Fruit fly (Drosophila melanogaster) whole organism, embryonic: ENCODE data around the gene CG11095.

Experiments
- Ada2b ChIP-seq: fragments of 200-800 bp; sonication (Bioruptor generic); IDR thresholded peaks from 2 replicates; pipeline ENCODE4 v1.3.6; 2022; ENCODE audit warnings: missing biosample characterization, missing genetic modification characterization
- B-H2 ChIP-seq: fragments of 200-800 bp; sonication (Bioruptor generic); optimal IDR thresholded peaks from 2 replicates; lab custom pipeline; 2018; ENCODE audit warnings: missing biosample characterization, mild to moderate bottlenecking, missing genetic modification characterization
- CG10462 ChIP-seq: fragments of 200-800 bp; sonication (Bioruptor generic); optimal IDR thresholded peaks from 2 replicates; lab custom pipeline; 2016; ENCODE audit warnings: missing biosample characterization, missing genetic modification characterization
- CG10543 ChIP-seq: fragments of 200-800 bp; sonication (Bioruptor generic); optimal IDR thresholded peaks from 3 replicates; lab custom pipeline; 2017; ENCODE audit warnings: missing biosample characterization, mild to moderate bottlenecking, missing genetic modification characterization, moderate library complexity
- CG11398 ChIP-seq: fragments of 200-800 bp; sonication (Bioruptor generic); optimal IDR thresholded peaks from 2 replicates; lab custom pipeline; 2016; ENCODE audit warnings: missing biosample characterization, missing genetic modification characterization
- CG13287 ChIP-seq: fragments of 200-800 bp; sonication (Bioruptor generic); IDR thresholded peaks from 2 replicates; pipeline ENCODE4 v1.3.6; 2022; ENCODE audit warnings: missing biosample characterization, missing genetic modification characterization; ENCODE audit not compliant: partially characterized antibody
- CG14050 ChIP-seq: fragments of 200-800 bp; sonication (Bioruptor generic); IDR thresholded peaks from 3 replicates; pipeline ENCODE4 v1.3.6; 2022; ENCODE audit warnings: missing biosample characterization, missing genetic modification characterization
- CG17186 ChIP-seq: fragments of 200-800 bp; sonication (Bioruptor generic); optimal IDR thresholded peaks from 3 replicates; lab custom pipeline; 2017; ENCODE audit warnings: missing biosample characterization, missing genetic modification reagents, missing genetic modification characterization
- CG18764 ChIP-seq: fragments of 200-800 bp; sonication (Bioruptor generic); optimal IDR thresholded peaks from 3 replicates; lab custom pipeline; 2016; ENCODE audit warnings: missing biosample characterization, missing genetic modification characterization
- CG34422 ChIP-seq: fragments of 200-800 bp; sonication (Bioruptor generic); IDR thresholded peaks from 3 replicates; pipeline ENCODE4 v1.3.6; 2022; ENCODE audit warnings: missing biosample characterization, missing genetic modification characterization
- CG6813 ChIP-seq: fragments of 200-800 bp; sonication (Bioruptor generic); optimal IDR thresholded peaks from 2 replicates; lab custom pipeline; 2017; ENCODE audit warnings: missing biosample characterization, missing genetic modification characterization, mild to moderate bottlenecking, moderate library complexity, missing genetic modification reagents
- CG7928 ChIP-seq: fragments of 200-800 bp; sonication (Bioruptor generic); optimal IDR thresholded peaks from 2 replicates; lab custom pipeline; 2017; ENCODE audit warnings: missing biosample characterization, mild to moderate bottlenecking, missing genetic modification characterization
- Dfd ChIP-seq, 2 experiments: fragments of >200 bp; optimal IDR thresholded peaks; 2 replicates each; lab custom pipeline; 2017; ENCODE audit warnings: missing biosample characterization in 2 of 2, missing genetic modification characterization in 2 of 2
- Eip74EF ChIP-seq, 2 experiments: fragments of 200-800 bp in 1 of 2; fragments of >200 bp in 1 of 2; sonication (Bioruptor generic) in 1 of 2; optimal IDR thresholded peaks; 2 replicates each; lab custom pipeline; 2017 to 2019; ENCODE audit warnings: missing biosample characterization in 2 of 2, missing genetic modification characterization in 2 of 2, mild to moderate bottlenecking in 1 of 2, moderate library complexity in 1 of 2
- Elba2 ChIP-seq: fragments of 200-800 bp; sonication (Bioruptor generic); optimal IDR thresholded peaks from 3 replicates; lab custom pipeline; 2016; ENCODE audit warnings: missing biosample characterization, missing genetic modification characterization
- Ets65A ChIP-seq: fragments of 200-800 bp; sonication (Bioruptor generic); peaks from one replicate; lab custom pipeline; 2016; ENCODE audit warnings: missing biosample characterization, missing genetic modification characterization
- HHEX ChIP-seq: fragments of 200-800 bp; sonication (Bioruptor generic); optimal IDR thresholded peaks from 3 replicates; lab custom pipeline; 2017; ENCODE audit warnings: missing biosample characterization, mild to moderate bottlenecking, missing genetic modification characterization, missing genetic modification reagents
- Hand ChIP-seq: fragments of 200-800 bp; sonication (Bioruptor generic); optimal IDR thresholded peaks from 2 replicates; lab custom pipeline; 2017; ENCODE audit warnings: mild to moderate bottlenecking, missing biosample characterization, missing genetic modification reagents, missing genetic modification characterization
- Hr39 ChIP-seq: fragments of >200 bp; optimal IDR thresholded peaks from 2 replicates; lab custom pipeline; 2017
- Jarid2 ChIP-seq: fragments of 200-800 bp; sonication (Bioruptor generic); optimal IDR thresholded peaks from 3 replicates; lab custom pipeline; 2017; ENCODE audit warnings: mild to moderate bottlenecking, missing biosample characterization, missing genetic modification reagents, missing genetic modification characterization
- Lhr ChIP-seq: fragments of 200-800 bp; sonication (Bioruptor generic); optimal IDR thresholded peaks from 3 replicates; lab custom pipeline; 2017; ENCODE audit warnings: mild to moderate bottlenecking, missing biosample characterization, missing genetic modification reagents, missing genetic modification characterization
- Mrtf ChIP-seq: fragments of 200-800 bp; sonication (Bioruptor generic); IDR thresholded peaks from 3 replicates; pipeline ENCODE4 v1.3.6; 2022; ENCODE audit warnings: missing biosample characterization, missing genetic modification characterization
- Pdp1 ChIP-seq, 2 experiments: fragments of 200-800 bp; sonication (Bioruptor generic); optimal IDR thresholded peaks; 3 replicates each; lab custom pipeline; 2016; ENCODE audit warnings: missing biosample characterization in 2 of 2, missing genetic modification characterization in 2 of 2, mild to moderate bottlenecking in 1 of 2, moderate library complexity in 1 of 2
- Ptx1 ChIP-seq: fragments of 200-800 bp; sonication (Bioruptor generic); IDR thresholded peaks from 2 replicates; pipeline ENCODE4 v1.3.6; 2022; ENCODE audit warnings: missing biosample characterization, missing genetic modification characterization
- Ravus ChIP-seq: fragments of 200-800 bp; sonication (Bioruptor generic); IDR thresholded peaks from 2 replicates; pipeline ENCODE4 v1.3.6; 2022; ENCODE audit warnings: missing biosample characterization, missing genetic modification characterization
- Trl ChIP-seq, 3 experiments: fragments of >200 bp in 2 of 3; fragments of 200-800 bp in 1 of 3; sonication (Bioruptor generic) in 1 of 3; optimal IDR thresholded peaks; 2 replicates in 1 of 3; 3 replicates in 2 of 3; lab custom pipeline; 2016 to 2017; ENCODE audit warnings: missing biosample characterization in 1 of 3, missing genetic modification characterization in 1 of 3
- az2 ChIP-seq: fragments of 200-800 bp; sonication (Bioruptor generic); optimal IDR thresholded peaks from 3 replicates; lab custom pipeline; 2016; ENCODE audit warnings: missing biosample characterization, missing genetic modification characterization
- bbx ChIP-seq: fragments of 200-800 bp; sonication (Bioruptor generic); IDR thresholded peaks from 2 replicates; pipeline ENCODE4 v1.3.6; 2022; ENCODE audit warnings: missing biosample characterization, missing genetic modification characterization; ENCODE audit not compliant: partially characterized antibody
- chm ChIP-seq: fragments of 200-800 bp; sonication (Bioruptor generic); IDR thresholded peaks from 2 replicates; pipeline ENCODE4 v1.3.6; 2022; ENCODE audit warnings: missing biosample characterization, missing genetic modification characterization
- da ChIP-seq: fragments of 200-800 bp; sonication (Bioruptor generic); optimal IDR thresholded peaks from 2 replicates; lab custom pipeline; 2016; ENCODE audit warnings: missing biosample characterization, missing genetic modification characterization
- gem ChIP-seq: fragments of 200-800 bp; sonication (Bioruptor generic); optimal IDR thresholded peaks from 2 replicates; lab custom pipeline; 2019; ENCODE audit warnings: missing biosample characterization, mild to moderate bottlenecking, missing genetic modification characterization, moderate library complexity
- gt ChIP-seq: fragments of 200-800 bp; sonication (Bioruptor generic); IDR thresholded peaks from 2 replicates; pipeline ENCODE4 v1.3.6; 2022; ENCODE audit warnings: missing biosample characterization, missing genetic modification characterization
- hth ChIP-seq: fragments of >200 bp; optimal IDR thresholded peaks from 2 replicates; lab custom pipeline; 2017; ENCODE audit warnings: inconsistent platforms
- jigr1 ChIP-seq: fragments of 200-800 bp; sonication (Bioruptor generic); IDR thresholded peaks from 3 replicates; pipeline ENCODE4 v1.3.6; 2022; ENCODE audit warnings: missing biosample characterization, missing genetic modification characterization
- jing ChIP-seq: fragments of 200-800 bp; sonication (Bioruptor generic); optimal IDR thresholded peaks from 2 replicates; lab custom pipeline; 2018; ENCODE audit warnings: missing biosample characterization, mild to moderate bottlenecking, missing genetic modification characterization
- klu ChIP-seq: fragments of 200-800 bp; sonication (Bioruptor generic); IDR thresholded peaks from 2 replicates; pipeline ENCODE4 v1.3.6; 2022; ENCODE audit warnings: missing biosample characterization, missing genetic modification characterization
- lab ChIP-seq: fragments of 200-800 bp; sonication (Bioruptor generic); optimal IDR thresholded peaks from 3 replicates; lab custom pipeline; 2017; ENCODE audit warnings: missing biosample characterization, missing genetic modification characterization, mild to moderate bottlenecking, moderate library complexity, missing genetic modification reagents
- pnt ChIP-seq: fragments of 200-800 bp; sonication (Bioruptor generic); optimal IDR thresholded peaks from 3 replicates; lab custom pipeline; 2016; ENCODE audit warnings: missing biosample characterization, missing genetic modification characterization
- shn ChIP-seq: fragments of 200-800 bp; sonication (Bioruptor generic); optimal IDR thresholded peaks from 3 replicates; lab custom pipeline; 2016; ENCODE audit warnings: missing biosample characterization, missing genetic modification characterization
- sima ChIP-seq: fragments of 200-800 bp; sonication (Bioruptor generic); optimal IDR thresholded peaks from 2 replicates; lab custom pipeline; 2016; ENCODE audit warnings: missing biosample characterization, missing genetic modification characterization
- slbo ChIP-seq: fragments of 200-800 bp; sonication (Bioruptor generic); IDR thresholded peaks from 2 replicates; pipeline ENCODE4 v1.3.6; 2022; ENCODE audit warnings: missing biosample characterization, missing genetic modification characterization
- slou ChIP-seq: fragments of 200-800 bp; sonication (Bioruptor generic); optimal IDR thresholded peaks from 3 replicates; lab custom pipeline; 2016; ENCODE audit warnings: missing biosample characterization, missing genetic modification characterization
- tap ChIP-seq: fragments of 200-800 bp; optimal IDR thresholded peaks from 3 replicates; lab custom pipeline; 2019; ENCODE audit warnings: missing biosample characterization, mild to moderate bottlenecking, missing genetic modification characterization, moderate library complexity
- tio ChIP-seq: fragments of 200-800 bp; sonication (Bioruptor generic); optimal IDR thresholded peaks from 2 replicates; lab custom pipeline; 2017; ENCODE audit warnings: missing biosample characterization, missing genetic modification characterization, inconsistent platforms
- ttk ChIP-seq: fragments of 200-800 bp; sonication (Bioruptor generic); IDR thresholded peaks from 2 replicates; pipeline ENCODE4 v2.1.2; 2022; ENCODE audit warnings: missing biosample characterization, missing genetic modification characterization
- vvl ChIP-seq: fragments of 200-800 bp; sonication (Bioruptor generic); IDR thresholded peaks from 2 replicates; pipeline ENCODE4 v1.3.6; 2022; ENCODE audit warnings: missing biosample characterization, missing genetic modification characterization
- wdn ChIP-seq: fragments of 200-800 bp; sonication (Bioruptor generic); IDR thresholded peaks from 2 replicates; pipeline ENCODE4 v1.3.6; 2022; ENCODE audit warnings: missing biosample characterization, missing genetic modification characterization
- wor ChIP-seq: fragments of 200-800 bp; sonication (Bioruptor generic); IDR thresholded peaks from 2 replicates; pipeline ENCODE4 v1.3.6; 2022; ENCODE audit warnings: missing biosample characterization, missing genetic modification characterization

Gene CG11095

DNA sequence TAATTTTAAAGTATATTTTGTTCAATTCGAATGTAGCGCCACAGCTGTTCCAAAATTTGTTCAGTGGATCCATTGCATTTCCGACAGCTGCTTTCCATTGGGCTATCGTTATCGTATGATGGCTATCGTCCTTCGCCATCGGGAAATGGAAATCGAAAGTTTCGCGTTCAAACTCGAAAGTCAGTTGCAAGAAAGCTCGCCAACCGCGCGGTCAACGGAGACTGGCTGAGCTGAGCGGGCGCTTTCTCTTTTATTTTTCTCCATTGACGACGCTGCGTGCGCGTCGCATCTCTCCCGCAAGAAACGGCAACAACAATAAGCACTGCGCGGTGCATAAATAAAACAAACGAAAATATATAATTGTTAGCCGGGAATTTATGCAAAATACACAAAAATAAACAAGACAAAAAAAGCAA lies 27.9 kb upstream of the CG11095 start, which contains the start of gene inaE (continued):
- TF ChIP-seq slou (no peak), Pdp1 (GFP tag; optimal IDR thresholded peaks at IDR 0.05; lab: Kevin White, UChicago) (no peak), az2 (GFP tag; lab: Kevin White, UChicago) (no peak), Hand (GFP tag; lab: Kevin White, UChicago) (peak; percentile 38), Dfd (GFP tag; optimal IDR thresholded peaks at IDR 0.05; lab: Kevin White, UChicago) (no peak), wor (GFP tag; lab: Robert Waterston, UW) (no peak), Ravus (GFP tag; lab: Robert Waterston, UW) (no peak), wdn (GFP tag; lab: Robert Waterston, UW) (no peak), jing (GFP tag; lab: Kevin White, UChicago) (no peak), lab (GFP tag; lab: Kevin White, UChicago) (peak; percentile 39), jigr1 (GFP tag; lab: Robert Waterston, UW) (no peak), B-H2 (GFP tag; lab: Kevin White, UChicago) (peak; percentile 38), CG10543 (peak; percentile 8), CG7928 (GFP tag; lab: Kevin White, UChicago) (no peak), Lhr (peak; percentile 33), hth (no peak), CG6813 (GFP tag; lab: Kevin White, UChicago) (no peak), pnt (GFP tag; lab: Kevin White, UChicago) (no peak), Jarid2 (GFP tag; lab: Kevin White, UChicago) (peak; percentile 86), da (GFP tag; lab: Kevin White, UChicago) (no peak), chm (GFP tag; lab: Robert Waterston, UW) (0 out of 2 replicates have a peak, but pooled peaks have one; percentile 37), Elba2 (no peak), CG17186 (GFP tag; lab: Kevin White, UChicago) (peak; percentile 80), Ets65A (peak; percentile 58), CG14050 (GFP tag; lab: Robert Waterston, UW) (no peak), shn (GFP tag; lab: Kevin White, UChicago) (no peak), CG11398 (GFP tag; lab: Kevin White, UChicago) (no peak), bbx (GFP tag; lab: Robert Waterston, UW) (peak; percentile 73), CG13287 (GFP tag; lab: Robert Waterston, UW) (peak; percentile 69)
- TF ChIP-seq, all 482 proteins: peak for 115

DNA sequence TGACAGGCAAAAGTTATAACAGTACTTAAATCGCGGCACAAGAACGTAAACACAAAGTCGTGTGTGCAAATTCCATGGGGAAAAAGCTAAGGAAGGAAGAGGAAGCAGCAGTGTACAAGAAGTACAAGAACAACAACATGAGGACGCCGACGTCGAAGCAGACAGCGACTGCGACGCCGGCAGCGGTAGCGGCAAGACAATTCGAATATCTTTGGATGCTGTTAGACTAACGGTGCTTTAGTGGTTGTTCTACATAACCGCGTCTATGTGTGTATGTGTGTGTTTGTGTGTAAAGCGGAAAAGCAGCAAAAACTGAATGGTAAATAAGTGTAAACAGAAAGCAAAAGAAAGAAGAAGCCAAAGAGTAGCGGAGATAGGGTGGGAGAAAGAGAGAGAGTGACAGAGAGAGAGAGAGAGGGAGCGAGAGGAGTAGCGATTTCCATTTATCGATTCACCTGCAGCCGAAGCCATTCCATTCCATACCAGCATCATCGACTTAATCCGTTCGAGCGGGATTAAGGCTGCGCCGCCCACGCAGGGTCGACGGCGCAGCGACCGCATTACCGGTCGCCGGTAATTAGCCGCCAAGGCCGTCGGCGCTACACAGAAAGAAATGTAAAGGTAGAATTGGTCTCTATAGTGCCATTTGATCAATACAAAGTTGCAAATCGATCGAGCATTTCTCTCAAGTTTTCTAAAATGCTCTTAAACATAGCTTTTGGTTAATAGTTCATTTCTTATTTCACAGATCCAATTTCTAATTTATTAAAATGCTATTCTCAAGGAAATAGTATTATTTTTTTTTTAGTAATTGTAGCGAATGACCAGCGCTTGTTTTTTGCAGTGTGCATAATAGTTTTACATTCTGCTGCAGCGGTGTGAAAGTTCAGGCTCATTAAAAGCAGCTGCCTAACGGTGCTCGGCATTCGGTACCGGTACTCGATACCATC lies 27.3 kb upstream of the CG11095 start:
- TF ChIP-seq HHEX (GFP tag; lab: Kevin White, UChicago) (peak; percentile 15), Ptx1 (peak; percentile 50), shn (GFP tag; lab: Kevin White, UChicago) (no peak), Hr39 (lab: Kevin White, UChicago) (no peak), klu (GFP tag; lab: Robert Waterston, UW) (no peak), Eip74EF (GFP tag; optimal IDR thresholded peaks at IDR 0.05; lab: Kevin White, UChicago) (peak in 1 of 2 experiments; percentile 15), gt (GFP tag; lab: Robert Waterston, UW) (no peak), sima (GFP tag; lab: Kevin White, UChicago) (no peak), jigr1 (GFP tag; lab: Robert Waterston, UW) (no peak), vvl (peak; percentile 73), Trl (optimal IDR thresholded peaks at IDR 0.05; lab: Kevin White, UChicago) (peak; percentile 49 to 63), Trl (GFP tag; optimal IDR thresholded peaks at IDR 0.05; lab: Kevin White, UChicago) (no peak), ttk (GFP tag; lab: Robert Waterston, UW) (0 out of 2 replicates have a peak, but pooled peaks have one; percentile 14), slbo (GFP tag; lab: Robert Waterston, UW) (peak; percentile 45), az2 (GFP tag; lab: Kevin White, UChicago) (peak; percentile 48), gem (tag; lab: Kevin White, UChicago) (peak; percentile 78), CG10462 (GFP tag; lab: Kevin White, UChicago) (no peak), Mrtf (no peak), CG34422 (no peak), Ada2b (GFP tag; lab: Robert Waterston, UW) (peak; percentile 29; the same call in 1 of the 2 replicates), tap (tag; lab: Kevin White, UChicago) (peak; percentile 18), wdn (GFP tag; lab: Robert Waterston, UW) (no peak), lab (GFP tag; lab: Kevin White, UChicago) (peak; percentile 68), CG18764 (GFP tag; lab: Kevin White, UChicago) (peak; percentile 16), tio (GFP tag; lab: Kevin White, UChicago) (peak; percentile 54)
